Worm (Caenorhabditis elegans) whole organism, L3 larva: ENCODE data around the gene T05A8.6.

Source experiments
- R02D3.7 ChIP-seq: fragments of 150-350 bp; optimal IDR thresholded peaks from 2 replicates; lab custom pipeline; 2014; ENCODE audit warnings: missing biosample characterization, missing genetic modification characterization
- ZK546.5 ChIP-seq: sonication (generic microtip); optimal IDR thresholded peaks from 2 replicates; lab custom pipeline; 2017; ENCODE audit warnings: missing biosample characterization, missing genetic modification characterization
- aly-2 ChIP-seq: fragments of 150-350 bp; optimal IDR thresholded peaks from 2 replicates; lab custom pipeline; 2014; ENCODE audit warnings: missing biosample characterization, missing genetic modification characterization
- ama-1 ChIP-seq: fragments of 150-350 bp; optimal IDR thresholded peaks from 2 replicates; lab custom pipeline; 2018
- ceh-16 ChIP-seq: sonication (generic microtip); optimal IDR thresholded peaks from 2 replicates; lab custom pipeline; 2017; ENCODE audit warnings: missing biosample characterization, missing genetic modification characterization
- ceh-28 ChIP-seq: fragments of 150-350 bp; optimal IDR thresholded peaks from 2 replicates; lab custom pipeline; 2014; ENCODE audit warnings: missing biosample characterization, missing genetic modification reagents, missing genetic modification characterization
- ceh-82 ChIP-seq: fragments of 150-350 bp; optimal IDR thresholded peaks from 2 replicates; lab custom pipeline; 2014; ENCODE audit warnings: missing biosample characterization, missing genetic modification characterization
- ceh-9 ChIP-seq: sonication (generic microtip); optimal IDR thresholded peaks from 2 replicates; lab custom pipeline; 2018; ENCODE audit warnings: missing biosample characterization, missing genetic modification characterization
- daf-12 ChIP-seq: fragments of 150-350 bp; optimal IDR thresholded peaks from 2 replicates; lab custom pipeline; 2014; ENCODE audit warnings: missing biosample characterization, missing genetic modification reagents, missing genetic modification characterization
- egl-27 ChIP-seq: sonication (generic microtip); optimal IDR thresholded peaks from 4 replicates; lab custom pipeline; 2017; ENCODE audit warnings: missing biosample characterization, missing genetic modification reagents, missing genetic modification characterization
- egl-5 ChIP-seq: fragments of 150-350 bp; optimal IDR thresholded peaks from 2 replicates; lab custom pipeline; 2017; ENCODE audit warnings: missing biosample characterization, missing genetic modification reagents, missing genetic modification characterization, inconsistent platforms
- elt-1 ChIP-seq: fragments of 150-350 bp; optimal IDR thresholded peaks from 2 replicates; lab custom pipeline; 2014; ENCODE audit warnings: missing biosample characterization, missing genetic modification characterization
- elt-2 ChIP-seq: sonication (generic microtip); optimal IDR thresholded peaks from 2 replicates; lab custom pipeline; 2016; ENCODE audit warnings: missing genetic modification reagents, mild to moderate bottlenecking, missing genetic modification characterization, missing compliant biosample characterization
- elt-3 ChIP-seq, 3 experiments: fragments of 150-350 bp in 1 of 3; sonication (generic microtip) in 2 of 3; optimal IDR thresholded peaks; 2 replicates in 2 of 3; 4 replicates in 1 of 3; lab custom pipeline; 2014 to 2017; ENCODE audit warnings: missing biosample characterization in 3 of 3, missing genetic modification characterization in 3 of 3
- eor-1 ChIP-seq, 2 experiments: fragments of 150-350 bp; optimal IDR thresholded peaks; 2 replicates each; lab custom pipeline; 2014 to 2018; ENCODE audit warnings: missing biosample characterization in 2 of 2, missing genetic modification characterization in 2 of 2
- fkh-10 ChIP-seq: sonication (generic microtip); optimal IDR thresholded peaks from 2 replicates; lab custom pipeline; 2017; ENCODE audit warnings: missing biosample characterization, missing genetic modification reagents, missing genetic modification characterization
- fkh-2 ChIP-seq: fragments of 150-350 bp; optimal IDR thresholded peaks from 2 replicates; lab custom pipeline; 2014; ENCODE audit warnings: missing biosample characterization, missing genetic modification reagents, missing genetic modification characterization
- fos-1 ChIP-seq: fragments of 150-350 bp; optimal IDR thresholded peaks from 2 replicates; lab custom pipeline; 2014; ENCODE audit warnings: missing biosample characterization, missing genetic modification characterization
- jun-1 ChIP-seq: fragments of 150-350 bp; optimal IDR thresholded peaks from 2 replicates; lab custom pipeline; 2014; ENCODE audit warnings: missing biosample characterization, missing genetic modification reagents, missing genetic modification characterization
- lin-15B ChIP-seq: fragments of 150-350 bp; optimal IDR thresholded peaks from 2 replicates; lab custom pipeline; 2014; ENCODE audit warnings: missing biosample characterization, missing genetic modification characterization
- lin-39 ChIP-seq: fragments of 150-350 bp; optimal IDR thresholded peaks from 2 replicates; lab custom pipeline; 2018; ENCODE audit warnings: missing biosample characterization, missing genetic modification reagents, missing genetic modification characterization
- lsy-12 ChIP-seq: sonication (generic microtip); optimal IDR thresholded peaks from 2 replicates; lab custom pipeline; 2016; ENCODE audit warnings: mild to moderate bottlenecking, missing genetic modification characterization, missing compliant biosample characterization
- mdl-1 ChIP-seq: fragments of 150-350 bp; optimal IDR thresholded peaks from 2 replicates; lab custom pipeline; 2014; ENCODE audit warnings: missing biosample characterization, missing genetic modification characterization
- mml-1 ChIP-seq: fragments of 150-350 bp; sonication (generic microtip); optimal IDR thresholded peaks from 3 replicates; lab custom pipeline; 2014; ENCODE audit warnings: missing biosample characterization, missing genetic modification characterization
- nfya-1 ChIP-seq: sonication (generic microtip); optimal IDR thresholded peaks from 2 replicates; lab custom pipeline; 2017; ENCODE audit warnings: missing genetic modification characterization, mild to moderate bottlenecking, missing compliant biosample characterization, antibody characterized with exemption, moderate library complexity; ENCODE audit not compliant: insufficient read depth
- nhr-11 ChIP-seq: fragments of 150-350 bp; optimal IDR thresholded peaks from 2 replicates; lab custom pipeline; 2014; ENCODE audit warnings: missing biosample characterization, missing genetic modification characterization
- nhr-12 ChIP-seq: fragments of 150-350 bp; optimal IDR thresholded peaks from 2 replicates; lab custom pipeline; 2014; ENCODE audit warnings: missing biosample characterization, missing genetic modification characterization
- nhr-23 ChIP-seq: fragments of 150-350 bp; optimal IDR thresholded peaks from 2 replicates; lab custom pipeline; 2014; ENCODE audit warnings: missing biosample characterization, missing genetic modification reagents, missing genetic modification characterization
- nhr-237 ChIP-seq: fragments of 150-350 bp; optimal IDR thresholded peaks from 2 replicates; lab custom pipeline; 2014; ENCODE audit warnings: missing biosample characterization, missing genetic modification characterization
- nhr-25 ChIP-seq: sonication (generic microtip); optimal IDR thresholded peaks from 2 replicates; lab custom pipeline; 2017; ENCODE audit warnings: missing biosample characterization, missing genetic modification characterization
- nhr-28 ChIP-seq: fragments of 150-350 bp; optimal IDR thresholded peaks from 2 replicates; lab custom pipeline; 2014; ENCODE audit warnings: missing biosample characterization, missing genetic modification characterization
- nhr-43 ChIP-seq: sonication (generic microtip); optimal IDR thresholded peaks from 2 replicates; lab custom pipeline; 2016; ENCODE audit warnings: mild to moderate bottlenecking, missing genetic modification characterization, missing compliant biosample characterization; ENCODE audit not compliant: poor library complexity, severe bottlenecking
- nhr-76 ChIP-seq: fragments of 150-350 bp; sonication (generic microtip); optimal IDR thresholded peaks from 5 replicates; lab custom pipeline; 2014; ENCODE audit warnings: missing biosample characterization, missing genetic modification characterization
- nhr-77 ChIP-seq: fragments of 150-350 bp; optimal IDR thresholded peaks from 2 replicates; lab custom pipeline; 2014; ENCODE audit warnings: missing biosample characterization, missing genetic modification characterization
- pqm-1 ChIP-seq: fragments of 150-350 bp; optimal IDR thresholded peaks from 2 replicates; lab custom pipeline; 2017; ENCODE audit warnings: missing biosample characterization, missing genetic modification characterization, inconsistent platforms
- skn-1 ChIP-seq: fragments of 150-350 bp; optimal IDR thresholded peaks from 2 replicates; lab custom pipeline; 2014; ENCODE audit warnings: missing biosample characterization, missing genetic modification characterization
- snpc-4 ChIP-seq: fragments of 150-350 bp; optimal IDR thresholded peaks from 2 replicates; lab custom pipeline; 2014; ENCODE audit warnings: missing biosample characterization, missing genetic modification characterization
- tbx-2 ChIP-seq: sonication (generic microtip); optimal IDR thresholded peaks from 2 replicates; lab custom pipeline; 2016; ENCODE audit warnings: mild to moderate bottlenecking, missing genetic modification characterization, missing compliant biosample characterization
- unc-39 ChIP-seq: sonication (generic microtip); optimal IDR thresholded peaks from 4 replicates; lab custom pipeline; 2017; ENCODE audit warnings: missing biosample characterization, missing genetic modification characterization
- unc-62 ChIP-seq: fragments of 150-350 bp; sonication (generic microtip); optimal IDR thresholded peaks from 4 replicates; lab custom pipeline; 2014; ENCODE audit warnings: missing biosample characterization, missing genetic modification reagents, missing genetic modification characterization
- zag-1 ChIP-seq: fragments of 150-350 bp; optimal IDR thresholded peaks from 2 replicates; lab custom pipeline; 2014; ENCODE audit warnings: missing biosample characterization, missing genetic modification characterization
- ztf-4 ChIP-seq: fragments of 150-350 bp; optimal IDR thresholded peaks from 2 replicates; lab custom pipeline; 2014; ENCODE audit warnings: missing biosample characterization, missing genetic modification characterization

T05A8.6 gene

ce11 chrII:2752999-2753398, 13.5 kb upstream of the T05A8.6 start, which contains the start of gene F29A7.3:
F29A7.3 (plus strand) TSS chrII:2753299.
- TF ChIP-seq nhr-43 (tag; lab: Kevin White, UChicago) (no peak), daf-12 (tag; lab: Kevin White, UChicago) (no peak), nhr-23 (no peak), skn-1 (tag; lab: Kevin White, UChicago) (no peak), ceh-28 (tag; lab: Kevin White, UChicago) (no peak), jun-1 (tag; lab: Kevin White, UChicago) (no peak), nfya-1 (tag; lab: Kevin White, UChicago) (no peak), nhr-11 (tag; lab: Kevin White, UChicago) (no peak), nhr-77 (tag; lab: Kevin White, UChicago) (no peak)

ce11 chrII:2752536-2752935, 13.0 kb upstream of the T05A8.6 start, which contains the start of gene F29A7.6:
F29A7.6 (minus strand) TSS chrII:2752611.
- TF ChIP-seq nhr-23 = peak; percentile 30
- no peak for TF ChIP-seq aly-2 (tag; lab: Kevin White, UChicago)
- peak; percentile 79 for TF ChIP-seq lin-15B (tag; lab: Kevin White, UChicago)
- TF ChIP-seq elt-2 (tag; lab: Kevin White, UChicago) = peak; percentile 25
- TF ChIP-seq lin-39 (tag; lab: Kevin White, UChicago) = peak; percentile 38
- TF ChIP-seq snpc-4 (tag; lab: Kevin White, UChicago) = peak; percentile 71
- TF ChIP-seq elt-1 (tag; lab: Kevin White, UChicago) = no peak
- TF ChIP-seq R02D3.7 (tag; lab: Kevin White, UChicago) = peak; percentile 12
- no peak for TF ChIP-seq fkh-10 (GFP tag; lab: Kevin White, UChicago)
- peak; percentile 12 for TF ChIP-seq pqm-1 (tag; lab: Kevin White, UChicago)
- no peak for TF ChIP-seq nhr-237 (tag; lab: Kevin White, UChicago)
- TF ChIP-seq nhr-43 (tag; lab: Kevin White, UChicago) = peak; percentile 47

ce11 chrII:2751278-2751677, 11.8 kb upstream of the T05A8.6 start:
- TF ChIP-seq elt-2 (tag; lab: Kevin White, UChicago) = peak; percentile 14
- TF ChIP-seq eor-1 (tag; optimal IDR thresholded peaks at IDR 0.05; lab: Kevin White, UChicago) = no peak

ce11 chrII:2749595-2750048, 10.1 kb upstream of the T05A8.6 start, which contains the start of gene F29A7.4:
F29A7.4 (plus strand) TSS chrII:2749998.
- TF ChIP-seq ZK546.5 (no peak), elt-2 (tag; lab: Kevin White, UChicago) (peak; percentile 64), pqm-1 (tag; lab: Kevin White, UChicago) (peak; percentile 58), aly-2 (tag; lab: Kevin White, UChicago) (no peak)

ce11 chrII:2747956-2748621, 8.6 kb upstream of the T05A8.6 start:
- no peak for TF ChIP-seq mml-1
- TF ChIP-seq fkh-2 (tag; lab: Kevin White, UChicago) = no peak
- peak; percentile 41 for TF ChIP-seq snpc-4 (tag; lab: Kevin White, UChicago)
- peak; percentile 30 for TF ChIP-seq zag-1 (tag; lab: Kevin White, UChicago)
- TF ChIP-seq nhr-11 (tag; lab: Kevin White, UChicago) = no peak
- TF ChIP-seq daf-12 (tag; lab: Kevin White, UChicago) = no peak
- TF ChIP-seq fkh-10 (GFP tag; lab: Kevin White, UChicago) = peak; percentile 31
- no peak for TF ChIP-seq nhr-25 (tag; lab: Kevin White, UChicago)
- TF ChIP-seq fos-1 (tag; lab: Kevin White, UChicago) = no peak
- no peak for TF ChIP-seq elt-3 (tag; optimal IDR thresholded peaks at IDR 0.05; lab: Kevin White, UChicago)
- TF ChIP-seq ztf-4 (tag; lab: Kevin White, UChicago) = no peak
- TF ChIP-seq nhr-76 (tag; lab: Kevin White, UChicago) = no peak
- TF ChIP-seq nhr-23 = no peak
- TF ChIP-seq ceh-16 = no peak
- TF ChIP-seq unc-39 = no peak
- no peak for TF ChIP-seq ceh-28 (tag; lab: Kevin White, UChicago)
- TF ChIP-seq lin-39 (tag; lab: Kevin White, UChicago) = peak; percentile 71
- TF ChIP-seq tbx-2 (tag; lab: Kevin White, UChicago) = peak; percentile 46
- no peak for TF ChIP-seq eor-1 (tag; optimal IDR thresholded peaks at IDR 0.05; lab: Kevin White, UChicago)
- TF ChIP-seq nhr-28 (tag; lab: Kevin White, UChicago) = no peak
- peak; percentile 79 for TF ChIP-seq unc-62 (GFP tag; lab: Kevin White, UChicago)
- peak; percentile 15 for TF ChIP-seq egl-5 (tag; lab: Kevin White, UChicago)
- TF ChIP-seq lin-15B (tag; lab: Kevin White, UChicago) = peak; percentile 41
- TF ChIP-seq ceh-9 (tag; lab: Kevin White, UChicago) = no peak
- TF ChIP-seq nhr-12 = no peak
- TF ChIP-seq skn-1 (tag; lab: Kevin White, UChicago) = peak; percentile 10
- TF ChIP-seq elt-1 (tag; lab: Kevin White, UChicago) = no peak
- TF ChIP-seq mdl-1 (tag; lab: Kevin White, UChicago) = no peak
- TF ChIP-seq ceh-82 (tag; lab: Kevin White, UChicago) = peak; percentile 26
- no peak for TF ChIP-seq egl-27 (tag; lab: Kevin White, UChicago)
- no peak for TF ChIP-seq lsy-12
- TF ChIP-seq ama-1 (lab: Kevin White, UChicago) = no peak
